Worm (Caenorhabditis elegans) whole organism, late embryonic: ENCODE data around the gene R11G1.11.
A peak's percentile ranks its signal among the peaks of the same experiment; 100 is the strongest.

Source experiments
- C08G9.2 ChIP-seq: sonication (generic microtip); optimal IDR thresholded peaks from 2 replicates; lab custom pipeline; 2016; ENCODE audit warnings: mild to moderate bottlenecking, missing genetic modification characterization, moderate library complexity, missing compliant biosample characterization
- C38D4.7 ChIP-seq: fragments of 200-800 bp; sonication (Bioruptor generic); optimal IDR thresholded peaks from 2 replicates; lab custom pipeline; 2018; ENCODE audit warnings: mild to moderate bottlenecking, missing genetic modification characterization, moderate library complexity, missing compliant biosample characterization
- F13H6.1 ChIP-seq: sonication (generic microtip); optimal IDR thresholded peaks from 2 replicates; lab custom pipeline; 2016; ENCODE audit warnings: missing genetic modification characterization, missing compliant biosample characterization
- K09A11.1 ChIP-seq: sonication (generic microtip); optimal IDR thresholded peaks from 2 replicates; lab custom pipeline; 2017; ENCODE audit warnings: antibody characterized with exemption, mild to moderate bottlenecking, missing genetic modification characterization, missing compliant biosample characterization; ENCODE audit not compliant: insufficient read depth
- T23F11.4 ChIP-seq: fragments of 200-800 bp; sonication (Bioruptor generic); optimal IDR thresholded peaks from 2 replicates; lab custom pipeline; 2018; ENCODE audit warnings: mild to moderate bottlenecking, missing genetic modification characterization, missing compliant biosample characterization
- Y22D7AL.16 ChIP-seq: sonication (generic microtip); optimal IDR thresholded peaks from 2 replicates; lab custom pipeline; 2016; ENCODE audit warnings: missing genetic modification characterization, missing compliant biosample characterization
- ahr-1 ChIP-seq: sonication (generic microtip); optimal IDR thresholded peaks from 2 replicates; lab custom pipeline; 2016; ENCODE audit warnings: missing genetic modification characterization, missing compliant biosample characterization
- ama-1 ChIP-seq: fragments of 150-350 bp; optimal IDR thresholded peaks from 2 replicates; lab custom pipeline; 2014
- ceh-14 ChIP-seq: sonication (generic microtip); optimal IDR thresholded peaks from 2 replicates; lab custom pipeline; 2016; ENCODE audit warnings: missing genotype, missing genetic modification characterization, missing compliant biosample characterization
- ceh-18 ChIP-seq: sonication (generic microtip); optimal IDR thresholded peaks from 2 replicates; lab custom pipeline; 2016; ENCODE audit warnings: missing genetic modification characterization, missing compliant biosample characterization
- ceh-19 ChIP-seq: fragments of 200-800 bp; sonication (Bioruptor generic); optimal IDR thresholded peaks from 2 replicates; lab custom pipeline; 2018; ENCODE audit warnings: mild to moderate bottlenecking, missing genetic modification characterization, missing compliant biosample characterization
- ceh-22 ChIP-seq: sonication (generic microtip); optimal IDR thresholded peaks from 2 replicates; lab custom pipeline; 2017; ENCODE audit warnings: missing biosample characterization, missing genetic modification characterization
- ceh-30 ChIP-seq: fragments of 150-350 bp; optimal IDR thresholded peaks from 2 replicates; lab custom pipeline; 2014; ENCODE audit warnings: missing biosample characterization, missing genetic modification characterization
- ceh-45 ChIP-seq: fragments of 200-800 bp; sonication (Bioruptor generic); IDR thresholded peaks from 2 replicates; pipeline ENCODE4 v1.3.6; 2022; ENCODE audit warnings: missing genetic modification reagents, missing genetic modification characterization, missing compliant biosample characterization
- ceh-48 ChIP-seq: sonication (generic microtip); optimal IDR thresholded peaks from 2 replicates; lab custom pipeline; 2016; ENCODE audit warnings: missing genetic modification characterization, inconsistent platforms, missing compliant biosample characterization
- ceh-6 ChIP-seq: fragments of 200-800 bp; sonication (Bioruptor generic); optimal IDR thresholded peaks from 2 replicates; lab custom pipeline; 2018; ENCODE audit warnings: mild to moderate bottlenecking, missing genetic modification characterization, missing compliant biosample characterization
- che-1 ChIP-seq: sonication (generic microtip); optimal IDR thresholded peaks from 2 replicates; lab custom pipeline; 2016; ENCODE audit warnings: mild to moderate bottlenecking, missing genetic modification characterization, missing compliant biosample characterization
- dmd-4 ChIP-seq: sonication (generic microtip); optimal IDR thresholded peaks from 2 replicates; lab custom pipeline; 2016; ENCODE audit warnings: borderline replicate concordance, missing genetic modification characterization, missing compliant biosample characterization
- dve-1 ChIP-seq: sonication (generic microtip); optimal IDR thresholded peaks from 2 replicates; lab custom pipeline; 2017; ENCODE audit warnings: antibody characterized with exemption, mild to moderate bottlenecking, missing genetic modification characterization, missing compliant biosample characterization
- elt-2 ChIP-seq: sonication (generic microtip); optimal IDR thresholded peaks from 2 replicates; lab custom pipeline; 2016; ENCODE audit warnings: missing genetic modification reagents, missing genetic modification characterization, missing compliant biosample characterization
- elt-4 ChIP-seq: sonication (generic microtip); optimal IDR thresholded peaks from 2 replicates; lab custom pipeline; 2016; ENCODE audit warnings: missing genetic modification characterization, missing compliant biosample characterization
- ets-4 ChIP-seq: sonication (generic microtip); optimal IDR thresholded peaks from 2 replicates; lab custom pipeline; 2016; ENCODE audit warnings: missing genetic modification characterization, missing compliant biosample characterization
- eyg-1 ChIP-seq: sonication (generic microtip); optimal IDR thresholded peaks from 2 replicates; lab custom pipeline; 2016; ENCODE audit warnings: missing genotype, missing genetic modification characterization, missing compliant biosample characterization
- fax-1 ChIP-seq: sonication (generic microtip); optimal IDR thresholded peaks from 2 replicates; lab custom pipeline; 2016; ENCODE audit warnings: missing genotype, missing genetic modification characterization, missing compliant biosample characterization
- fkh-10 ChIP-seq: fragments of 150-350 bp; optimal IDR thresholded peaks from 2 replicates; lab custom pipeline; 2014; ENCODE audit warnings: missing biosample characterization, missing genetic modification reagents, missing genetic modification characterization
- fkh-6 ChIP-seq: sonication (generic microtip); optimal IDR thresholded peaks from 2 replicates; lab custom pipeline; 2016; ENCODE audit warnings: missing genetic modification characterization, missing compliant biosample characterization
- hlh-13 ChIP-seq: fragments of 200-800 bp; sonication (Bioruptor generic); optimal IDR thresholded peaks from 2 replicates; lab custom pipeline; 2018; ENCODE audit warnings: mild to moderate bottlenecking, missing genetic modification characterization, missing compliant biosample characterization
- hlh-15 ChIP-seq: sonication (generic microtip); optimal IDR thresholded peaks from 2 replicates; lab custom pipeline; 2016; ENCODE audit warnings: missing genetic modification characterization, missing compliant biosample characterization
- hlh-6 ChIP-seq: sonication (generic microtip); optimal IDR thresholded peaks from 2 replicates; lab custom pipeline; 2016; ENCODE audit warnings: missing genotype, missing genetic modification characterization, missing compliant biosample characterization
- lim-6 ChIP-seq: sonication (generic microtip); optimal IDR thresholded peaks from 2 replicates; lab custom pipeline; 2016; ENCODE audit warnings: missing genetic modification characterization, missing compliant biosample characterization
- mec-3 ChIP-seq: sonication (generic microtip); optimal IDR thresholded peaks from 2 replicates; lab custom pipeline; 2016; ENCODE audit warnings: borderline replicate concordance, missing genetic modification characterization, missing compliant biosample characterization
- nhr-11 ChIP-seq: fragments of 150-350 bp; optimal IDR thresholded peaks from 2 replicates; lab custom pipeline; 2014; ENCODE audit warnings: missing biosample characterization, missing genetic modification characterization
- nhr-232 ChIP-seq: sonication (generic microtip); optimal IDR thresholded peaks from 2 replicates; lab custom pipeline; 2016; ENCODE audit warnings: missing genetic modification characterization, missing compliant biosample characterization
- odd-2 ChIP-seq: sonication (generic microtip); optimal IDR thresholded peaks from 2 replicates; lab custom pipeline; 2017; ENCODE audit warnings: antibody characterized with exemption, mild to moderate bottlenecking, missing genetic modification characterization, missing compliant biosample characterization
- pag-3 ChIP-seq: sonication (generic microtip); optimal IDR thresholded peaks from 2 replicates; lab custom pipeline; 2016; ENCODE audit warnings: missing compliant biosample characterization, missing genetic modification characterization, borderline replicate concordance
- pat-9 ChIP-seq: fragments of 200-800 bp; sonication (Bioruptor generic); optimal IDR thresholded peaks from 2 replicates; lab custom pipeline; 2018; ENCODE audit warnings: mild to moderate bottlenecking, missing genetic modification characterization, moderate library complexity, missing compliant biosample characterization
- pax-1 ChIP-seq: fragments of 150-350 bp; optimal IDR thresholded peaks from 2 replicates; lab custom pipeline; 2014; ENCODE audit warnings: missing biosample characterization, missing genetic modification characterization
- pha-2 ChIP-seq: sonication (generic microtip); optimal IDR thresholded peaks from 2 replicates; lab custom pipeline; 2017; ENCODE audit warnings: mild to moderate bottlenecking, missing genetic modification characterization, missing compliant biosample characterization
- pqm-1 ChIP-seq: sonication (generic microtip); optimal IDR thresholded peaks from 2 replicates; lab custom pipeline; 2016; ENCODE audit warnings: missing genetic modification characterization, missing compliant biosample characterization
- pros-1 ChIP-seq: fragments of 150-350 bp; optimal IDR thresholded peaks from 2 replicates; lab custom pipeline; 2014; ENCODE audit warnings: missing biosample characterization, missing genetic modification reagents, missing genetic modification characterization
- rnt-1 ChIP-seq: sonication (generic microtip); optimal IDR thresholded peaks from 2 replicates; lab custom pipeline; 2016; ENCODE audit warnings: missing genetic modification characterization, missing compliant biosample characterization
- sdc-2 ChIP-seq: sonication (generic microtip); optimal IDR thresholded peaks from 2 replicates; lab custom pipeline; 2016; ENCODE audit warnings: missing genotype, missing genetic modification characterization, missing compliant biosample characterization
- sox-2 ChIP-seq: fragments of 200-800 bp; sonication (Bioruptor generic); IDR thresholded peaks from 2 replicates; pipeline ENCODE4 v1.3.6; 2022; ENCODE audit warnings: missing genetic modification reagents, missing genetic modification characterization, missing compliant biosample characterization
- sox-4 ChIP-seq: sonication (generic microtip); optimal IDR thresholded peaks from 2 replicates; lab custom pipeline; 2017; ENCODE audit warnings: mild to moderate bottlenecking, missing genetic modification characterization, inconsistent platforms, missing compliant biosample characterization
- tbx-7 ChIP-seq: sonication (generic microtip); optimal IDR thresholded peaks from 2 replicates; lab custom pipeline; 2016; ENCODE audit warnings: missing genotype, missing genetic modification characterization, missing compliant biosample characterization
- ttx-3 ChIP-seq: sonication (generic microtip); optimal IDR thresholded peaks from 2 replicates; lab custom pipeline; 2016; ENCODE audit warnings: missing genetic modification reagents, missing genetic modification characterization, missing compliant biosample characterization
- unc-3 ChIP-seq, 2 experiments: fragments of 200-800 bp in 1 of 2; sonication (Bioruptor generic) in 1 of 2; sonication (generic microtip) in 1 of 2; conservative IDR thresholded peaks in 1 of 2; optimal IDR thresholded peaks in 1 of 2; 2 replicates each; pipeline versions ENCODE4 v1.3.6 to Lab custom; 2016 to 2022; ENCODE audit warnings: missing compliant biosample characterization in 2 of 2, missing genetic modification characterization in 2 of 2, missing genetic modification reagents in 1 of 2
- unc-55 ChIP-seq: sonication (generic microtip); optimal IDR thresholded peaks from 2 replicates; lab custom pipeline; 2017; ENCODE audit warnings: missing biosample characterization, missing genetic modification reagents, missing genetic modification characterization
- unc-86 ChIP-seq: sonication (generic microtip); optimal IDR thresholded peaks from 2 replicates; lab custom pipeline; 2016; ENCODE audit warnings: missing genetic modification characterization, missing compliant biosample characterization
- zip-5 ChIP-seq: sonication (generic microtip); optimal IDR thresholded peaks from 2 replicates; lab custom pipeline; 2016; ENCODE audit warnings: missing genetic modification characterization, missing compliant biosample characterization
- ztf-16 ChIP-seq: sonication (generic microtip); optimal IDR thresholded peaks from 2 replicates; lab custom pipeline; 2017; ENCODE audit warnings: missing genetic modification characterization, missing compliant biosample characterization

R11G1.11 gene

DNA sequence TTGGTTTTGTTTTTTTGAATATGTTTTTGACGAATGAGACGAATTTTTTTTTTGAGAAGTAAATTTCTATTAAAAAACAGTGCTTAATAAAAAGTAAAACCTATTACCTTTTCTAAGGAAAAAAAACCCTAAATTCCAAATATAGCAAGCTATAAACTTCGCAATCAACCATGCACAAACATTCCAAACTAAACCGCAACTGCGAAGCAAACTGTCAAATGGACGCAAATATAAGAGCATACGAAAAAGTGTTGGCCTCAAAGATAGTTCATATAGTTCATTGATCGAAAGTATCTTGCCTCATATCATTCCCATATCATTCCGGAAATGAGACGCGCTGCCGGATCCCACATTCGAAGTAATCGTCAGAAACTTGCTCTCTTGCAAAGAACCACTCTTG, 41.9 kb downstream of the R11G1.11 start, which contains the start of gene C01C4.3:
Gene C01C4.3 (plus strand): TSS at position 301 of the 400 bp plus-strand sequence.
- no peak for TF ChIP-seq fax-1 (tag; lab: Kevin White, UChicago)

DNA sequence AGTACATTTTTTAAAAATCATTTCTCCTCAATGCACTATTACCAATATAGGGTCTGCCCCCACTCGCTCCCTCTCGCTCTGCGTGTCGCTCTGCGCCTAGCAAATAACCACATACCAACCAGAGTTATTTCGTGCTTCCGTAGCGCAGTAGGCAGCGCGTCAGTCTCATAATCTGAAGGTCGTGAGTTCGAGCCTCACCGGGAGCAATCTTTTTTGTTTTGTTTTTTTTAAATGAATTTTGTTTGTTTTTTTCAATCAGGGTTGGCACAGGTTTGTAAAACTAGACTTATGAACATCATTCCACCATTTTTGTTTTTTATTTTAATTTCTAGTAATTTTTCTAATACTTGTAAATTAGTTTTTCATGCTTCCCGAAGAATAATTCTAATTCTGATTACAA, 42.9 kb downstream of the R11G1.11 start:
- no peak for TF ChIP-seq mec-3
- TF ChIP-seq ceh-6: peak; percentile 82
- peak; percentile 76 for TF ChIP-seq ztf-16
- peak; percentile 22 for TF ChIP-seq odd-2 (tag; lab: Kevin White, UChicago)
- TF ChIP-seq ceh-18: peak; percentile 75
- peak; percentile 93 for TF ChIP-seq ceh-14 (tag; lab: Kevin White, UChicago)
- peak; percentile 47 for TF ChIP-seq K09A11.1
- TF ChIP-seq ttx-3 (tag; lab: Kevin White, UChicago): peak; percentile 82
- TF ChIP-seq pat-9 (tag; lab: Kevin White, UChicago): peak; percentile 83
- TF ChIP-seq pag-3 (tag; lab: Kevin White, UChicago): peak; percentile 69
- no peak for TF ChIP-seq lim-6 (tag; lab: Kevin White, UChicago)
- TF ChIP-seq pax-1 (tag; lab: Kevin White, UChicago): no peak
- TF ChIP-seq T23F11.4 (GFP tag; lab: Kevin White, UChicago): peak; percentile 86
- peak; percentile 70 for TF ChIP-seq nhr-232 (tag; lab: Kevin White, UChicago)
- TF ChIP-seq dmd-4 (tag; lab: Kevin White, UChicago): peak; percentile 74
- peak; percentile 87 for TF ChIP-seq sox-4
- TF ChIP-seq F13H6.1 (tag; lab: Kevin White, UChicago): peak; percentile 82
- TF ChIP-seq zip-5: peak; percentile 40
- peak; percentile 89 for TF ChIP-seq elt-2 (tag; lab: Kevin White, UChicago)
- peak; percentile 62 for TF ChIP-seq unc-86 (tag; lab: Kevin White, UChicago)
- TF ChIP-seq eyg-1 (tag; lab: Kevin White, UChicago): peak; percentile 81
- TF ChIP-seq hlh-13: peak; percentile 74
- no peak for TF ChIP-seq ceh-22
- TF ChIP-seq ceh-48: peak; percentile 72
- peak; percentile 90 for TF ChIP-seq unc-3 (GFP tag; conservative IDR thresholded peaks at IDR 0.05; lab: Robert Waterston, UW)
- peak; percentile 62 for TF ChIP-seq unc-3 (tag; optimal IDR thresholded peaks at IDR 0.05; lab: Kevin White, UChicago)
- peak; percentile 83 for TF ChIP-seq rnt-1 (tag; lab: Kevin White, UChicago)
- peak; percentile 24 for TF ChIP-seq fkh-10
- no peak for TF ChIP-seq ama-1 (lab: Kevin White, UChicago)
- no peak for TF ChIP-seq unc-55 (GFP tag; lab: Kevin White, UChicago)
- TF ChIP-seq C38D4.7: peak; percentile 84
- peak; percentile 87 for TF ChIP-seq pha-2 (tag; lab: Kevin White, UChicago)
- TF ChIP-seq Y22D7AL.16 (tag; lab: Kevin White, UChicago): peak; percentile 82
- TF ChIP-seq C08G9.2 (tag; lab: Kevin White, UChicago): peak; percentile 77
- no peak for TF ChIP-seq elt-4 (tag; lab: Kevin White, UChicago)
- TF ChIP-seq hlh-15 (tag; lab: Kevin White, UChicago): peak; percentile 76
- TF ChIP-seq ahr-1 (tag; lab: Kevin White, UChicago): peak; percentile 70
- TF ChIP-seq tbx-7 (tag; lab: Kevin White, UChicago): peak; percentile 47
- TF ChIP-seq fkh-6: peak; percentile 81
- TF ChIP-seq sox-2 (GFP tag; lab: Robert Waterston, UW): peak; percentile 79
- peak; percentile 88 for TF ChIP-seq hlh-6 (tag; lab: Kevin White, UChicago)
- no peak for TF ChIP-seq nhr-11 (tag; lab: Kevin White, UChicago)
- TF ChIP-seq che-1 (tag; lab: Kevin White, UChicago): peak; percentile 86
- TF ChIP-seq ceh-45 (GFP tag; lab: Robert Waterston, UW): peak; percentile 94
- peak; percentile 69 for TF ChIP-seq pqm-1 (tag; lab: Kevin White, UChicago)
- TF ChIP-seq dve-1 (tag; lab: Kevin White, UChicago): peak; percentile 70
- no peak for TF ChIP-seq pros-1
- peak; percentile 90 for TF ChIP-seq ceh-19 (GFP tag; lab: Kevin White, UChicago)
- peak; percentile 59 for TF ChIP-seq ets-4 (tag; lab: Kevin White, UChicago)
- peak; percentile 52 for TF ChIP-seq ceh-30 (tag; lab: Kevin White, UChicago)
- TF ChIP-seq sdc-2 (tag; lab: Kevin White, UChicago): peak; percentile 86
